Worm (Caenorhabditis elegans) whole organism, L1 larva: Measurements from ENCODE around the gene ZK512.1.

Experiments used
- ceh-82 ChIP-seq, 3 experiments: fragments of 150-350 bp in 1 of 3; sonication (generic microtip) in 2 of 3; optimal IDR thresholded peaks; 2 replicates each; lab custom pipeline; 2014 to 2017; ENCODE audit warnings: missing biosample characterization in 3 of 3, missing genetic modification characterization in 3 of 3
- nhr-12 ChIP-seq: sonication (generic microtip); optimal IDR thresholded peaks from 2 replicates; lab custom pipeline; 2017; ENCODE audit warnings: missing biosample characterization, missing genetic modification characterization

ce11 chrIII:9084329-9084728, 30.4 kb upstream of the ZK512.1 start:
- TF ChIP-seq ceh-82 (tag; optimal IDR thresholded peaks at IDR 0.05; lab: Kevin White, UChicago), result no peak
- no peak for TF ChIP-seq nhr-12 (tag; lab: Kevin White, UChicago)
